Fruit fly (Drosophila melanogaster) whole organism, larva: Measurements from ENCODE around the gene CG15530.

Experiments
- noc ChIP-seq: fragments of 200-800 bp; sonication (Bioruptor generic); optimal IDR thresholded peaks from 3 replicates; lab custom pipeline; 2019; ENCODE audit warnings: missing biosample characterization, mild to moderate bottlenecking, missing genetic modification characterization, moderate library complexity

The CG15530 gene

DNA sequence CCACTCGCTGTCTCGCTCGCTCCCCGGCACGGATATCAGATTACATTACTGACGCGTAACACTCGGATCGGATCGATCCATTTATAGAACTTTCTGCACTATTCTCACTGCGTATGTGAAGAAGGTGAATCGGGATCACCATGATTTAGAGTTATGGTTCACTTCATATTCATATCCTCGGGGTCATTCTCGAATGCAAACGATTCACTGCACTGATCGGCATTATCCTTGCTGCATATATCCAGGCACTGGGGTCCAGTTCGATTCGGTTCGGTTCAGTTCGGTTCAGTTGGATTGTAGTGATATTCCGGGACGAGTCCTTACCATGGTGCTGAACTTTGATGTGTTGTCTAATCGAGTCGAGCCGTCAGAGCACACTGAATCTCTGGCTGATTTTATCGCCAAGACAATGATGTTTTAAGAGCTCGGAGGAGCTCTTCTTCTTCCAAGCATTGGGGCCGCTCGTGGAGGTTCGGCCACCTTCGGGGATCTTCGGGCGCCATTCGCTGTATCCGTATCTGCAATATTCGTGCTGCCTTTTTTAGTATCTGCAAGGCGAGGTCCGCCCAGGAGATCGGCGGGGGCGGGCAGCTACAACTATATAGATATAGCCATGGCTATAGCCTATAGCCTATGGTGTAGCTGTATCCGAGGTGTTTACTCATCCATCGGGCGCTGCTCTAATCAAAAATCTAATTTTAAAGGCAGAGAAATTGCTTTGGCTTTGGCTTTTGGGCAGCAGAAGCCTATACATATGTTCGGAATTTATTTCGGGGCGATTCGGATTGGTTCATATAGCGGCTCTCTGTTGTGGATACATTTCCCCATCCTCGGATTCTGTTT is 3.3 kb upstream of the CG15530 start, which contains the start of gene Mlc2:
Mlc2 (minus strand) TSS at position 392 of the 843 bp plus-strand sequence.
- no peak for TF ChIP-seq noc

DNA sequence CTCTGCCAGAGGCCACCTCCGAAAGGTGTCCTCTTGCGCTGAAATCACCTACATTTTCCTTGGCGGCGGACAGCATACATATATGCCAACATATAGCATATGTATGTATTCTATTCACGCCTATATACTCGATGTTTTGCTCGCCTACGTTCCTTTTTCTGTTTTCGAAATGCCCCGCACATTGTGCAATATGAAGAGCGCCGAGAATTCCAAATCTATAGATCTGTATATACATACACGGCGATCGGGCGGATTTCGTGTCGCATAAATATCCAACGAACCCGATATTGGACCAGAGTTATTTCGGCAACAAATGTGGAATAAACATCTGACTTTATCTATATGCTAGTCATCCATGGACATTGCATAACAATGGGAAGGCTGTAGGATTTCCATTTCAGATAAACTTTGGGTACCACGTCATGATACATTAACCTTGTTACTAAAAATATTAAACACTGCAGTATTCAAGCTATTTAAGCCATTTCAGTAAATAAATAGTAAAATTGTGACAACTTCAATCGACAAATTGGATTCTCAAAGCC is 2.6 kb upstream of the CG15530 start:
- TF ChIP-seq noc: no peak

DNA sequence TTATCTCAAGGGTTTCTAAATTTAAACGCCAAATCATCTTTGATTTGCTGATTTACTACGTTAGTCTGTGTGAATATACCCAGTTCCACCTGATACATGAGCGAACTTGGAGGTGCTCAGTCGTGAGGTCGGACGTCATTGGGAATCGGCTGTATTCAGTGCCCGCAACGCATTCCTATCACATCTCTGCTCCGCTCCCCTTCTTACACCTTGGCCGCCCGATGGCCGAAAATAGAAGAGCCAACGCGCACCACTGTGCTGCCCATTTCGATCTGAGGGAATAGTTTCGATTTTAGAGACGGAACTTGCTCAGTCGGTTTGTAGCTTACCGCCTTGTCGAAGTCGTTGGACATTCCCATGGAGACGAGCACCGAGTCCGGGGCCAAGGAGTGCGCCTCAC is 1.4 kb upstream of the CG15530 start:
- no peak for TF ChIP-seq noc

DNA sequence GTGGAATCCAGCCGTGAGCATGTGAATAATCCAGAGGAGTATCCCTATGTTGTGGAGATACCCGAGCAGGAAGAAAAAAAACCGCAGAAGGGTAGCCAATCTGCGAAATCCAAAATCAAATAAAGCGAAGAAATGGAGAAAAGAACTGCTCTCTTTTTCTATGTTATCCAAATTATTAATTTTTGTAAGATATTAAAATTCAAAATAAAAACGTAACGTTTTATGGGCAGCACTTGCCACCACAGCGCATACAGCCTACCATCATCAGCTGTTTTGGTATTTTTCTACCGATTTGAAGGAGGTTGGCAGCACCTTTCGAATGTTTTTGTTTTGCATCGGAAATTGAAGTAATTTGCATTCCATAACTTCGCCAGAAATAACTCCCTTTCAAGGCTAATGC is 2.3 kb downstream of the CG15530 start, which contains the start of gene Bet5:
Bet5 (plus strand) TSS at position 299 of the 400 bp plus-strand sequence.
- TF ChIP-seq noc: no peak

DNA sequence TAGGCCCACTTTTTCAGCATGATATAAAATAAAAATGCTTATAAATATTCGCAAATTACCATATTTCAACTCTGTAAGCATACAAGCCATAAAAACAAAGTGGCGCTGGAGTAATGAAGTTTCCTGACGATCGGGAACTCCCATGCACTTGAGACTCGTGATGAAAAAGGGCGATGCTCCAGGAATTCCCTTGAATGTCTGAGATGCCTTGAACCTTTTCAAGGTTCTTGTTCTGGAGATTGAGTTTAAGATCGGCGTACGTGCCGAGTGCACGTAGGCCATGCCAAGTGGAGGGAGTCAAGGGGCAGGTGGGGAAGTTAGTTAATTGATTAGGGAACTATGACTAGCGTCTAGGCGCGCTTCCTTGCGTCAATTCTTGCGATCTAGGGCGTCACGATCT is 6.2 kb downstream of the CG15530 start:
- TF ChIP-seq noc: no peak

DNA sequence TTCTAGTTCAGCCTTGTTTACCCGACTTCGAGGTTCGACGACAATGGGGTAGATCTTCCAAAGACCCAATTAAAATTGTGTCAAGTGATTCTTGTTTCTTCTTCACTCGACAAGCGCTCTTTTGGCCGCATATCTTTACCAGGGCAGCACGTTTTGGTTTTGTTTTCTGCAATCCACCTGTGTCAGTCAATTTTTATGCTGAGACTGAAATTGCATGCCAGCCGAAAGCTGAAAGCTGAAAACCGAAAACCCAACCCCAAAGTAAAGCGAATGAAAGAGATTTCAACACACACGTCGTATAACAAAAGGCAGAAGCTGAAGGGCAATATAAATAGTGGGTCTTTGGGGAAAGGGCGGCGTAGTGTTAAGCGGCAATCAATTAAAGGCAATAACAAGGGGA is 11.7 kb downstream of the CG15530 start:
- no peak for TF ChIP-seq noc

DNA sequence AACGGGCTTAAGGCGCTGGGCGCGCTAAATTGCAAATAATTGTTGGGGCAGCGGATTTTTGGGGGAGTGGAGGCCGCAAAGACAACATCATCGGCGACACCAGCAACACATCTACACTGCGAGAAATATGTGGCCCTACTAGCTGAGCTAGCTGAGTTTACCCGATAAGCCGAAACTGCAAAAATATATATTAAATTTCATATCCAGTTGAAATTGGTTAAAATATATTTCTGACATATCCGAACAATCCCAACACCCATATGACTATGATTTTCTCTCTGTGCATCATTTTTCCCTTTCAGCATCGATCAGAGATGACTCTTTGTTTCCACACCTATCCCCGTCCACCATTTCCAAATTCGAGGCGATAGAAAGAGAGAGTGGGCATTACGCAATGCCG is 12.2 kb downstream of the CG15530 start:
- TF ChIP-seq noc: peak; percentile 46

DNA sequence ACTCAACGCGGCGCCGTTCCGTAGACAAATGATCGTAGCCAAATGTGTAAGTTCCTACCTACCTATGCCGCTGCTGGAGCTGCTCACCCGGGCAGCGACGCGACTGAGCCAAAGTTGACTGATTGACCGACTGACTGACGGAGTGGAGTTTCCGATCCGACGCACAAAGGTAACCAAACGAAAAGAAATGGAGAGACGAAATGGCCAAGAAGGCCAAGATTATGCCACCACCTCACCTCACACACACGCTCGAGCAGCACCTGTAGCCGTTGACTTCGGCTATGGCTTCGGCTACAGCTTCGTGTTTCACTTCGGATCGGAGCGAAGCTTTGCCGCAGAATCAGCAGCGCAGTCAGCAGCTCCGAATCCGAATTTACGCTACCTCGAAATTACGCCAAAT is 13.4 kb downstream of the CG15530 start, which contains the start of gene CG9747:
CG9747 (minus strand) TSS at position 206 of the 400 bp plus-strand sequence.
- TF ChIP-seq noc: no peak

DNA sequence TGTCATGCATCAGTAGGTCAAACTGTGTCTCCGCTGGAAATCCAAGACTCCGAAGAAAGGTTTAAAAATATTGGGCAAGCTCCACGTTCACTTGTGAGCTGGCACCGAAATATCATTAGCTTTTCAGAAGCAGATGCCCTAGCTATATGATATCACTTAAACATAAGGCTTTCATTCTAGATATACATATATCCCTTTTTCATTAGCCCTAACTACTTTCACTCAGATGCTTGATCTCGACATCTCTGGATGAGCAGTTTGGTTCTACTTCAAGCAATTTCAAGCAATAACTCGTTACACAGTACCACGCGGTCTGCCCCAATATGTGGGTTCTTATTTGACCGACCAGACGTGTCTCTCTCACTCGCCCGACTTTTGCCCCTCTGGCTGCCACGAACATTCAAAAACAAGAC is 13.8 kb downstream of the CG15530 start:
- TF ChIP-seq noc: no peak

DNA sequence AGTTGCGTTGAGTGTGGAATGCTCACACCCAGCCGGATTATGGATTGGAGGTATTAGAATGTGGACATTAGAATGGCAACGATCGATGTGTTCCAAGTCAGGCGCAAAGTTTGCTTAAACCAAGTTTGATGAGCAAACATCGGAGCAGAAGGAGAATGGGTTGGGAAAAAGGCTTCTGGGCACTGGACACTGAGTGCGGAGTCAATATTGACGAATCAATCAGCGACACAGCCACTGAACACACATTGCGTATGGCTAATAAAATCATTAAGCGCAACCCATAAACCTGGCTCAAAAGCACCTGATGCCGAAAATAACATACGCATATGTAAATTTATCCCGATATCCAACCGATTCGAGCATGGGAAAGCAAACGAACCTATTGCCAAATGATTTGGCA is 16.1 kb downstream of the CG15530 start:
- TF ChIP-seq noc: no peak

DNA sequence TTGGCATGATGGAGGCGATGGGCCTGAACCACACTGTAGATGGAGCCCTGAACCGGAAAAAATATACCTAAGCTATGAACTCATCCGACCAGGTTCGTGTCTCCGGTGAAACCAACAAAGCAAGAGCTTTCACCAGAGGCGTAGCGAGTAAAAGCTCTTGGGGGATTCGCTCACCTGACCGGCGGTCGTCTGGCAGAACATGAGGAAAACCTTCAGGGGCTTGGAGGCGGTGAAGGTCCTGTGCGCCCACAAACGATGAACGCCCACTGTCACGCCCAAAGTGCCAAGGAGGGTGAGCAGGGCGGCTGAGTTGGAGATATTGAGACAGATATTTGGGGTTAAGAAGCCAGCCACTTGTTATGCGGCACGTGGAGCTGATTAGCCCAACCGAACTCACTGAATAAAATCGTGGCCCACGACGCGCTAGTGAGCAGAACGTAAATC is 18.0 kb downstream of the CG15530 start:
- peak; percentile 72 for TF ChIP-seq noc

DNA sequence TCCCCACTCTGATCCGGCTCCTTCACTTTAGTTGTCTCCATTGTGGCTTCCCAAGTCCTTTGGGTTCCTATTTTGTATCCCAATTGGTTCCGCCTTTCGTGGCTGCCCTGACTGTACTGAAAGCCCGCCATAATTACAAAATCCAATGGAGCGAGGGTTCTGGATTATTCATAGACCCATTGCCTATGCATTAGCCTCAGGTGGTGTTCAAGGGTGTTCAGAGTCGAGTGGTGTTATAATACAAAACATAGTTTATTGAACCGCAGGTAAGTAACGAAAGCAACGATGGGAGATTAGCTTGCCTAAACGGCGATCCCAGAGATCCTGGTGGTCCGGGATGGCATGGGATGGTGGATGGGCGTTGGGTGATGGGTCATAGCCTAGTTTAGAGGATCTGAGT is 18.5 kb downstream of the CG15530 start, which contains the start of gene CG15531:
CG15531 (minus strand) TSS at position 101 of the 400 bp plus-strand sequence.
- no peak for TF ChIP-seq noc

DNA sequence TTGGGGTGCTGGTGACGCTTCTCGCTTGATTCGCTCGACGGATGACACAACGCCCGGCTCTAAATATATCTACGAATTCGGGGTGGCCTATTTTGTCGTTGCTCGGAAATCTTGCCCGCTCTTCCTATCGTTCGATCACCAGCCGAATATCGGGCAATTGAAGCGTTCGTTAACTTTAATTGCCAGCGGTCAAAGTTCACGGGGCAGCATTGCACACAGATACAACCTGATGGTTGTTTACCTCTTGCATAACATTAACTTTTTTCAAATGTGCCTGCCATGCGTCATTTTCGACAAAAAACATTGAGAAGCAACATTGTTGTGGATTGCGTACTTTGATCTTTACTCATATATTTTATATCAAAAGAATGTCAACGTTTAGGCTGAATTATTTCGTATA is 20.1 kb downstream of the CG15530 start:
- no peak for TF ChIP-seq noc

DNA sequence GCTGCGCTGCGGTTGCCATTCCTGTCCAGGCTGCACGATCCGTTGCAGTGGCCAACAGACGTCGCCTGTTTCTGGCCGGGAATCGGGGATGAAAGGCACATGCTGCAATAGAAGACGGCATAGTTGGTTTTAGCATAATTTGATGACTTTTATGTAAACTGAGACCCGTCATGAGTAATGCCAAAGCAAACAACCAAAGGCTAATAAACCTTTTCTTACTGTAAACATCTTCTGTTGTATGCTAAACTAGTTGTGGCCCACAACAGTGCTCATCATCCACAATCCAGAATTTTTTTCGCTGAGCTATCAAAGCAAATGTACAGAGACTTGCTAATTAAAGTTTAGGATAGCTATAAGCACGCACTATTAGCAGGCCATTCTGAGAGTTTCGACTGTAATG is 21.1 kb downstream of the CG15530 start:
- peak; percentile 6 for TF ChIP-seq noc

DNA sequence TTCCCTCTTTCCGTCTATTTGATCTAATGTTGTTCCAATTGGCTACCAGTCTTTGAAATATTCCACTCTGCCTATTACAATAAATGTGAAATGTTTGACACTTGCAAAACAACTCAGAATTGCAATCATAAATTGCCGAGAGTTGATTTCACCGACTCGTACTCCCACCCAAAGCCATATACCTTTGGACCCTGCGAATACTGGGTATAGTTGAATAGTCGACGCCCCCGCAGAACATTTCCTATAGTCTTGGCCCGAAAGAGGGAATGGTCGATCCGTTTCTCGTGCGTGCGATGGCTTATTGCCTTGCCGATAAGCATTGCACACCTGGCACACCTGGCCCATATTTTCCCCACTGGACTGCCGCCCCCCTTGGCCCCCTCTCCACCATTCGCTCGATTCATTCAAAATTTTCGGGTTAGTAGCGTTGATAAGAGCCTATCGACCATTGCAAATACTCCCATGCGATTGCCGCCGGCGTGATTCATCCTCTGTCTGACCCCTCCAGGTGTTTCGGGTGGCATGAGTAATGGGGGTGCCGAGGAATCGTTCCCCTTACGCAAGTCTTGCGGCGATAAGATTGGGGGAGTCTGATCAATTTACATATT is 22.5 kb downstream of the CG15530 start:
- TF ChIP-seq noc: no peak

DNA sequence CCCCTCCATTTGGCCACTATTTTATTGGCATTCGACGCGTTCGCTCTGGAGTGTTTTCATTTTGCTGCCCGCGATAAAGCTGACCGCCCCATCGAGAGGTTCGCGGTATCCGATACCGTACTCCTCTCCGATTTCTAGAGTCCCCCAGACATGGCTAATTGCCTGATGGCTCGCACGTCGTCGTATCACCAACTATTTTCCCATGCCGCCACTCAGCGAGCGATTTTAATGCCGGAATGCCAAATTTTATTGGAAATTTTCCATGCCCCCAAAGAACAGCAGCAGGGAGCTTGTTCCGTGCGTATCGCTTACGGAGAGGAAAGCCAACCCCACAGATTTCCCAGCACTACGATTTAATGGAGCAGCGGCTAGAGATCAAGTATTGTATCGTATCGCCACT is 23.4 kb downstream of the CG15530 start:
- TF ChIP-seq noc: no peak

DNA sequence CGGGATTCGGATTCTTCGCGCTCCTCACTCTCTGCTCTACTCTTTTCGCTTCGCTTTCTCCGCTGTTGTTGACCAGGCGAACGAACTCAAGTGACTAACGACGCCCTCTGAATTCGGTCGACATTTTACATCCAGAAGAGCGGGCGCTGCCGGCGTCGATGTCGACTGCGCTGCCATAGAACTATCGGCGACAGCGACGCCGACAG is 25.1 kb downstream of the CG15530 start, which contains the start of gene CG9743:
CG9743 (minus strand) TSS at position 101 of the 206 bp plus-strand sequence.
- no peak for TF ChIP-seq noc
